Fruit fly (Drosophila melanogaster) whole organism, embryonic: ENCODE data around the gene Frmd5.

ENCODE experiments used
- sug ChIP-seq: fragments of 200-800 bp; optimal IDR thresholded peaks from 2 replicates; lab custom pipeline; 2019; ENCODE audit warnings: missing biosample characterization, mild to moderate bottlenecking, missing genetic modification characterization, moderate library complexity
- zfh2 ChIP-seq: fragments of 200-800 bp; sonication (Bioruptor generic); optimal IDR thresholded peaks from 2 replicates; lab custom pipeline; 2016; ENCODE audit warnings: missing biosample characterization, missing genetic modification characterization

DNA sequence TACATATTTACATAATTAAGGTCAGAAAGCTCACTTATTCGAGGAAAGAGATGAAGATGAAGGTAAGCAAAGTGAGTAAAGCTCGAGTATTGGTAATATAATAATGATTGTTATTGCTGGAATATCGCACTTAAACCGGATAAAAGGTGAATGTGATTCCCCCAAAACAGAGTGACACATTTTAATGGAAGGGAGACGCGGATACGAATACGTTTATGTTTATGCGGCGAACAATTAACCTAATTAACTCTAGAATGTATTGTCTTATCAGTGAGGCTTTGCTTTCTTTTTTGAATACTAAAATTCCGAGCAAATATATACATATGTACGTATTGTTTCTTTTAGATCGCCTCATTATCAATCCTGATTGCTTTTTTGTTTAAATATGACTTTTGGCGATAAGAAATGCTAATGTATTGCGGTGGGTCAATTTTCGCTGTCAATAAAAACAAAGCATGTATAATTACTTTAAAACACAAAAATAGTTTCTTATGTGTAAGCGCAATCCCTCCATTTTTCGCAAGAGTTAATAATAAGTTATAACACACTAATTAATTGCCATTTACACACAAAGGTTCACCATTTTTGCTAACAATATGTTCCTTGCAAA, 38.6 kb upstream of the Frmd5 start:
- TF ChIP-seq sug (tag; lab: Kevin White, UChicago) (no peak), zfh2 (GFP tag; lab: Kevin White, UChicago) (no peak)
